Worm (Caenorhabditis elegans) whole organism, L4 larva: ENCODE results near the gene R09D1.13.
A peak's percentile ranks its signal among the peaks of the same experiment; 100 is the strongest.

ENCODE experiments used
- R02D3.7 ChIP-seq: fragments of 150-350 bp; sonication (generic microtip); optimal IDR thresholded peaks from 3 replicates; lab custom pipeline; 2014; ENCODE audit warnings: missing biosample characterization, missing genetic modification characterization
- Y105C5A.15 ChIP-seq: fragments of 200-800 bp; sonication (Bioruptor generic); IDR thresholded peaks from 2 replicates; pipeline ENCODE4 v1.3.6; 2022; ENCODE audit warnings: missing genetic modification characterization, missing compliant biosample characterization
- Y75B8A.6 ChIP-seq: fragments of 200-800 bp; sonication (Bioruptor generic); IDR thresholded peaks from 2 replicates; pipeline ENCODE4 v1.3.6; 2022; ENCODE audit warnings: missing genetic modification reagents, missing genetic modification characterization, missing compliant biosample characterization
- aha-1 ChIP-seq: fragments of 150-350 bp; peaks from one replicate; lab custom pipeline; 2014; ENCODE audit warnings: missing biosample characterization, missing genetic modification characterization
- aly-2 ChIP-seq: sonication (generic microtip); optimal IDR thresholded peaks from 2 replicates; lab custom pipeline; 2018; ENCODE audit warnings: missing biosample characterization, missing genetic modification characterization
- attf-4 ChIP-seq: sonication (generic microtip); optimal IDR thresholded peaks from 3 replicates; lab custom pipeline; 2017; ENCODE audit warnings: missing biosample characterization, missing genetic modification characterization
- ceh-82 ChIP-seq: sonication (generic microtip); optimal IDR thresholded peaks from 2 replicates; lab custom pipeline; 2017; ENCODE audit warnings: missing biosample characterization, missing genetic modification characterization
- ces-1 ChIP-seq: fragments of 150-350 bp; sonication (generic microtip); optimal IDR thresholded peaks from 4 replicates; lab custom pipeline; 2014; ENCODE audit warnings: missing biosample characterization, missing genetic modification reagents, missing genetic modification characterization
- ctbp-1 ChIP-seq: fragments of 200-800 bp; sonication (Bioruptor generic); IDR thresholded peaks from 2 replicates; pipeline ENCODE4 v1.3.6; 2022; ENCODE audit warnings: missing genetic modification reagents, missing genetic modification characterization, missing compliant biosample characterization
- daf-16 ChIP-seq, 3 experiments: sonication (generic microtip); optimal IDR thresholded peaks; 2 replicates each; lab custom pipeline; 2016 to 2017; ENCODE audit warnings: missing genetic modification characterization in 3 of 3, missing genetic modification reagents in 3 of 3, mild to moderate bottlenecking in 2 of 3, missing compliant biosample characterization in 2 of 3, missing biosample characterization in 1 of 3, moderate library complexity in 1 of 3
- dmd-6 ChIP-seq: fragments of 200-800 bp; sonication (Bioruptor generic); IDR thresholded peaks from 2 replicates; pipeline ENCODE4 v1.3.6; 2022; ENCODE audit warnings: missing genetic modification reagents, missing genetic modification characterization, missing compliant biosample characterization
- duxl-1 ChIP-seq: sonication (generic microtip); optimal IDR thresholded peaks from 2 replicates; lab custom pipeline; 2016; ENCODE audit warnings: mild to moderate bottlenecking, missing genetic modification characterization, moderate library complexity, missing compliant biosample characterization; ENCODE audit not compliant: poor library complexity
- dve-1 ChIP-seq: sonication (generic microtip); optimal IDR thresholded peaks from 2 replicates; lab custom pipeline; 2017; ENCODE audit warnings: antibody characterized with exemption, mild to moderate bottlenecking, missing genetic modification characterization, missing compliant biosample characterization; ENCODE audit not compliant: insufficient read depth
- egl-27 ChIP-seq: sonication (generic microtip); optimal IDR thresholded peaks from 3 replicates; lab custom pipeline; 2017; ENCODE audit warnings: missing biosample characterization, missing genetic modification reagents, missing genetic modification characterization
- fkh-10 ChIP-seq: fragments of 150-350 bp; optimal IDR thresholded peaks from 2 replicates; lab custom pipeline; 2014; ENCODE audit warnings: missing biosample characterization, missing genetic modification reagents, missing genetic modification characterization
- hif-1 ChIP-seq, 2 experiments: sonication (generic microtip); optimal IDR thresholded peaks; 2 replicates each; lab custom pipeline; 2016 to 2017; ENCODE audit warnings: missing compliant biosample characterization in 2 of 2, missing genetic modification characterization in 2 of 2, missing genetic modification reagents in 2 of 2, missing genotype in 2 of 2, mild to moderate bottlenecking in 1 of 2
- hlh-11 ChIP-seq: fragments of 200-800 bp; sonication (Bioruptor generic); optimal IDR thresholded peaks from 2 replicates; lab custom pipeline; 2018; ENCODE audit warnings: mild to moderate bottlenecking, missing genetic modification characterization, missing compliant biosample characterization
- hlh-30 ChIP-seq: sonication (generic microtip); optimal IDR thresholded peaks from 2 replicates; lab custom pipeline; 2017; ENCODE audit warnings: antibody characterized with exemption, mild to moderate bottlenecking, missing genetic modification characterization, missing compliant biosample characterization; ENCODE audit not compliant: insufficient read depth
- lin-15B ChIP-seq: fragments of 150-350 bp; sonication (generic microtip); optimal IDR thresholded peaks from 3 replicates; lab custom pipeline; 2014; ENCODE audit warnings: missing biosample characterization, missing genetic modification characterization
- lir-3 ChIP-seq: sonication (generic microtip); optimal IDR thresholded peaks from 2 replicates; lab custom pipeline; 2016; ENCODE audit warnings: mild to moderate bottlenecking, missing genetic modification characterization, missing compliant biosample characterization
- lsy-2 ChIP-seq, 2 experiments: fragments of 150-350 bp in 1 of 2; sonication (generic microtip) in 1 of 2; optimal IDR thresholded peaks; 2 replicates each; lab custom pipeline; 2014 to 2017; ENCODE audit warnings: missing biosample characterization in 2 of 2, missing genetic modification characterization in 2 of 2
- madf-5 ChIP-seq, 2 experiments: fragments of 200-800 bp; sonication (Bioruptor generic); IDR thresholded peaks; 2 replicates each; pipeline ENCODE4 v1.3.6; 2022; ENCODE audit warnings: missing compliant biosample characterization in 2 of 2, missing genetic modification characterization in 2 of 2
- mes-2 ChIP-seq: sonication (generic microtip); optimal IDR thresholded peaks from 2 replicates; lab custom pipeline; 2016; ENCODE audit warnings: missing genotype, mild to moderate bottlenecking, missing genetic modification characterization, missing compliant biosample characterization; ENCODE audit not compliant: poor library complexity, severe bottlenecking
- nhr-102 ChIP-seq: sonication (generic microtip); optimal IDR thresholded peaks from 2 replicates; lab custom pipeline; 2016; ENCODE audit warnings: mild to moderate bottlenecking, missing genetic modification characterization, moderate library complexity, missing compliant biosample characterization
- nhr-11 ChIP-seq: fragments of 150-350 bp; optimal IDR thresholded peaks from 2 replicates; lab custom pipeline; 2014; ENCODE audit warnings: missing biosample characterization, missing genetic modification characterization
- nhr-25 ChIP-seq: sonication (generic microtip); optimal IDR thresholded peaks from 2 replicates; lab custom pipeline; 2017; ENCODE audit warnings: missing genetic modification characterization, mild to moderate bottlenecking, missing compliant biosample characterization, antibody characterized with exemption, moderate library complexity, borderline replicate concordance; ENCODE audit not compliant: insufficient read depth
- nhr-28 ChIP-seq: fragments of 150-350 bp; optimal IDR thresholded peaks from 2 replicates; lab custom pipeline; 2014; ENCODE audit warnings: missing biosample characterization, missing genetic modification characterization
- nhr-48 ChIP-seq: sonication (generic microtip); optimal IDR thresholded peaks from 2 replicates; lab custom pipeline; 2016; ENCODE audit warnings: mild to moderate bottlenecking, missing genetic modification characterization, missing compliant biosample characterization
- pha-4 ChIP-seq, 2 experiments: fragments of 150-350 bp in 1 of 2; fragments of 200-800 bp in 1 of 2; sonication (Bioruptor generic) in 1 of 2; IDR thresholded peaks in 1 of 2; optimal IDR thresholded peaks in 1 of 2; 2 replicates each; pipeline versions ENCODE4 v1.3.6 to Lab custom; 2014 to 2022; ENCODE audit warnings: missing genetic modification characterization in 2 of 2, missing genetic modification reagents in 2 of 2, missing biosample characterization in 1 of 2, missing compliant biosample characterization in 1 of 2
- pqm-1 ChIP-seq: sonication (generic microtip); optimal IDR thresholded peaks from 2 replicates; lab custom pipeline; 2017; ENCODE audit warnings: missing biosample characterization, missing genetic modification characterization
- sdz-12 ChIP-seq: fragments of 200-800 bp; sonication (Bioruptor generic); optimal IDR thresholded peaks from 2 replicates; lab custom pipeline; 2018; ENCODE audit warnings: mild to moderate bottlenecking, missing genetic modification characterization, missing compliant biosample characterization
- set-16 ChIP-seq: fragments of 200-800 bp; sonication (Bioruptor generic); IDR thresholded peaks from 2 replicates; pipeline ENCODE4 v1.3.6; 2022; ENCODE audit warnings: missing genetic modification reagents, missing genetic modification characterization, missing compliant biosample characterization
- skn-1 ChIP-seq: fragments of 150-350 bp; optimal IDR thresholded peaks from 2 replicates; lab custom pipeline; 2014; ENCODE audit warnings: missing biosample characterization, missing genetic modification characterization
- snpc-4 ChIP-seq: fragments of 150-350 bp; optimal IDR thresholded peaks from 2 replicates; lab custom pipeline; 2014; ENCODE audit warnings: missing biosample characterization, missing genetic modification characterization
- tra-1 ChIP-seq: fragments of 200-800 bp; sonication (Bioruptor generic); IDR thresholded peaks from 2 replicates; pipeline ENCODE4 v1.3.6; 2022; ENCODE audit warnings: missing genetic modification reagents, missing genetic modification characterization, missing compliant biosample characterization
- unc-62 ChIP-seq, 3 experiments: fragments of 150-350 bp in 1 of 3; sonication (generic microtip); optimal IDR thresholded peaks in 2 of 3; peaks in 1 of 3; 1 replicate in 1 of 3; 2 replicates in 2 of 3; lab custom pipeline; 2014 to 2017; ENCODE audit warnings: missing biosample characterization in 3 of 3, missing genetic modification characterization in 3 of 3, missing genetic modification reagents in 3 of 3, missing genotype in 1 of 3
- vab-7 ChIP-seq: fragments of 200-800 bp; sonication (Bioruptor generic); IDR thresholded peaks from 2 replicates; pipeline ENCODE4 v1.3.6; 2022; ENCODE audit warnings: missing genetic modification reagents, missing genetic modification characterization, missing compliant biosample characterization
- zag-1 ChIP-seq: fragments of 150-350 bp; optimal IDR thresholded peaks from 2 replicates; lab custom pipeline; 2014; ENCODE audit warnings: missing biosample characterization, missing genetic modification characterization

Gene R09D1.13

ce11 chrII:9482529-9482928, 37.3 kb upstream of the R09D1.13 start:
- TF ChIP-seq snpc-4 (no peak), zag-1 (tag; lab: Kevin White, UChicago) (no peak), hif-1 (tag; optimal IDR thresholded peaks at IDR 0.05; lab: Kevin White, UChicago) (peak in 1 of 2 experiments; percentile 82), nhr-28 (tag; lab: Kevin White, UChicago) (peak; percentile 23), Y75B8A.6 (GFP tag; lab: Robert Waterston, UW) (no peak), ceh-82 (no peak), lsy-2 (tag; optimal IDR thresholded peaks at IDR 0.05; lab: Kevin White, UChicago) (no peak), daf-16 (GFP tag; optimal IDR thresholded peaks at IDR 0.05; lab: Kevin White, UChicago) (no peak), daf-16 (tag; optimal IDR thresholded peaks at IDR 0.05; lab: Kevin White, UChicago) (peak; percentile 19), pha-4 (GFP tag; IDR thresholded peaks at IDR 0.05; lab: Robert Waterston, UW) (no peak), pha-4 (tag; optimal IDR thresholded peaks at IDR 0.05; lab: Kevin White, UChicago) (no peak), hlh-30 (tag; lab: Kevin White, UChicago) (peak; percentile 27), dmd-6 (GFP tag; lab: Robert Waterston, UW) (peak; percentile 56), egl-27 (tag; lab: Kevin White, UChicago) (no peak), aha-1 (tag; lab: Kevin White, UChicago) (no peak), Y105C5A.15 (GFP tag; lab: Robert Waterston, UW) (no peak), hlh-11 (tag; lab: Kevin White, UChicago) (peak; percentile 37), nhr-48 (tag; lab: Kevin White, UChicago) (no peak), pqm-1 (tag; lab: Kevin White, UChicago) (peak; percentile 8)

DNA sequence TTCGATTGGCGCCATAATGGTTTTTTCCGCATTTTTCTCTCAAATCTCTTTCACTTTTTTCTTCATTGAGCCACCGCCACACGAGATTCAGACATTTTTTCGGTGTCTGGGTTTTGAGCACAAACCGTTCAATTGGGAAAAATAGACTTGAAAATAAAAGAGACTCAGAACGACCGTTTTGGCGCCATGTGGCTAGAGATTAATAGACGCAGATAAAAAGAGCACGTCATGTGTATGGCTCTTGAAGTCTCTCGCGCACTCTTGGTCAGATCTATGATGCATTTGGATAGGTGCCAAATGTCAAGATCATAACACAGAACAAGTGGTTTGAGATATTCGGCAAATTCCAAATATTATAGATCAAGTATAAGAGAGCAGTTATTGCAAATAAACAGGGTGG, 36.2 kb upstream of the R09D1.13 start:
- TF ChIP-seq pha-4 (GFP tag; IDR thresholded peaks at IDR 0.05; lab: Robert Waterston, UW) (no peak), pha-4 (tag; optimal IDR thresholded peaks at IDR 0.05; lab: Kevin White, UChicago) (no peak), nhr-25 (tag; lab: Kevin White, UChicago) (no peak), aly-2 (no peak), nhr-102 (tag; lab: Kevin White, UChicago) (no peak), madf-5 (GFP tag; IDR thresholded peaks at IDR 0.05; lab: Robert Waterston, UW) (no peak), set-16 (GFP tag; lab: Robert Waterston, UW) (no peak), nhr-11 (no peak), aha-1 (tag; lab: Kevin White, UChicago) (peak; percentile 87), vab-7 (GFP tag; lab: Robert Waterston, UW) (no peak), unc-62 (GFP tag; optimal IDR thresholded peaks at IDR 0.05 in 1 of 2; lab: Kevin White, UChicago) (no peak), unc-62 (tag; optimal IDR thresholded peaks at IDR 0.05; lab: Kevin White, UChicago) (no peak), tra-1 (GFP tag; lab: Robert Waterston, UW) (no peak), ctbp-1 (GFP tag; lab: Robert Waterston, UW) (no peak), nhr-48 (tag; lab: Kevin White, UChicago) (no peak), lir-3 (tag; lab: Kevin White, UChicago) (no peak), dmd-6 (GFP tag; lab: Robert Waterston, UW) (peak; percentile 47; the same call in 1 of the 2 replicates), mes-2 (no peak), daf-16 (GFP tag; optimal IDR thresholded peaks at IDR 0.05; lab: Kevin White, UChicago) (no peak), daf-16 (tag; optimal IDR thresholded peaks at IDR 0.05; lab: Kevin White, UChicago) (peak; percentile 14), lin-15B (tag; lab: Kevin White, UChicago) (no peak), hlh-11 (tag; lab: Kevin White, UChicago) (no peak), sdz-12 (no peak), fkh-10 (no peak)

- no peak for TF ChIP-seq duxl-1
These were observed 34.7 kb upstream of the R09D1.13 start, which contains the start of gene T19H5.7 for ce11 chrII:9480006-9480405. TSS of gene T19H5.7 (minus strand) at chrII:9480106.

ce11 chrII:9477567-9477966, 32.3 kb upstream of the R09D1.13 start, which contains the start of gene chil-27:
TSS of gene chil-27 (plus strand) at chrII:9477867.
- TF ChIP-seq skn-1 (tag; lab: Kevin White, UChicago): no peak
- TF ChIP-seq ces-1 (GFP tag; lab: Kevin White, UChicago): no peak
- TF ChIP-seq Y105C5A.15 (GFP tag; lab: Robert Waterston, UW): no peak
- no peak for TF ChIP-seq attf-4 (tag; lab: Kevin White, UChicago)
- no peak for TF ChIP-seq set-16 (GFP tag; lab: Robert Waterston, UW)
- TF ChIP-seq dve-1 (tag; lab: Kevin White, UChicago): no peak
- TF ChIP-seq R02D3.7 (tag; lab: Kevin White, UChicago): no peak
